Worm (Caenorhabditis elegans): ENCODE results near the gene fbxb-96.

Gene fbxb-96

ce11 chrII:1818300-1818699 is 31.9 kb downstream of the fbxb-96 start, which contains the start of gene fbxb-10:
Gene fbxb-10 (minus strand): TSS chrII:1818400.
- TF ChIP-seq nhr-28 (tag; optimal IDR thresholded peaks at IDR 0.05), result no peak
- no peak for TF ChIP-seq fkh-2 (tag; optimal IDR thresholded peaks at IDR 0.05)
- no peak for TF ChIP-seq zag-1 (tag; optimal IDR thresholded peaks at IDR 0.05)
- no peak for TF ChIP-seq lin-39 (tag; optimal IDR thresholded peaks at IDR 0.05)
- no peak for TF ChIP-seq nhr-77 (tag; optimal IDR thresholded peaks at IDR 0.05)
- no peak for TF ChIP-seq R02D3.7 (tag; optimal IDR thresholded peaks at IDR 0.05)
- no peak for TF ChIP-seq eor-1 (tag; optimal IDR thresholded peaks at IDR 0.05)
- no peak for TF ChIP-seq lsy-12 (tag; optimal IDR thresholded peaks at IDR 0.05)
- no peak for TF ChIP-seq nhr-67 (tag; optimal IDR thresholded peaks at IDR 0.05)
- TF ChIP-seq nhr-23 (tag; optimal IDR thresholded peaks at IDR 0.05), result no peak
- TF ChIP-seq ama-1 (optimal IDR thresholded peaks at IDR 0.05), result no peak
- TF ChIP-seq mml-1 (tag; optimal IDR thresholded peaks at IDR 0.05), result no peak

DNA sequence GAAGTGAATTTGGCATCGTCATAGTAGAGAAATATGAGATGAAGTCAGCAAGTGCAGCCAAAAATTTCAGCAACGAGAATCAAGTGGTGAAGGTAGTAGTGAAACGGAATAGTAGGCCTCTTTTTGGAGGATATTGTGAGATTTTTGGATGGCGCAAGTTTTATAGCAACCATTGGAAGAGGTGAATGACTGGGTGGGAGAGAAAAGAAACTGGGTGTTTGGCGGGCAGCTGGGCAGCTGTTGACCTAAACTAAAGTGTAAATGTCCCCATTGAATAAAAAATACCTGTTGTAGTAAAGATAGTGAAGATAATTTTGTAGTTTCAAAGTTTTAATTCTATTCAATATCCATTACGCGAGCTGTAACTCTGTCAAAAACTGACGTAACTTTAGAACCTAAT is 34.1 kb downstream of the fbxb-96 start:
- TF ChIP-seq unc-62 (GFP tag; optimal IDR thresholded peaks at IDR 0.05) (no peak), nhr-76 (tag; optimal IDR thresholded peaks at IDR 0.05) (no peak), nhr-77 (tag; optimal IDR thresholded peaks at IDR 0.05) (no peak), zag-1 (tag; optimal IDR thresholded peaks at IDR 0.05) (no peak), ceh-82 (tag; optimal IDR thresholded peaks at IDR 0.05) (no peak), aly-2 (tag; optimal IDR thresholded peaks at IDR 0.05) (no peak), ceh-16 (tag; optimal IDR thresholded peaks at IDR 0.05) (no peak), nhr-237 (tag; optimal IDR thresholded peaks at IDR 0.05) (no peak), nhr-23 (tag; optimal IDR thresholded peaks at IDR 0.05) (no peak), nhr-28 (tag; optimal IDR thresholded peaks at IDR 0.05) (no peak), pqm-1 (tag; optimal IDR thresholded peaks at IDR 0.05) (no peak), daf-12 (tag; optimal IDR thresholded peaks at IDR 0.05) (no peak), egl-27 (tag; optimal IDR thresholded peaks at IDR 0.05) (no peak), ceh-9 (tag; optimal IDR thresholded peaks at IDR 0.05) (no peak)

DNA sequence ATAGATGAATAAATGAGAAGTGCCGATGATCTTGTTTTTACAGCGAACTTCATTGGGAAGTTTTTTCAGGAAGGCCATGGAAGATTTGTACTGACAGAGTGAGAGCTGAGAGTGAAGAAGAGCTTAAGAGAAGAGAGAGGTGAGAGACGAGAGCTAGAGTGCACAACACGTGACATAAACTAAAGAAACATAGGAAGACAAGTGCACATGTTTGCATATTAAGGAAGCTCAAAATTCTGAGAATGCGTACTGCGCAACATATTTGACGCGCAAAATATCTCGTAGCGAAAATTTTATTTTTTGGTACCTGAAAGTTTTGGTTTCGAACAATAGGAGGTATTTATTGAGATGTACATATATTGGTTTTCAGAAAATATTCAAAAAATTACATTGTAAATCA is 42.0 kb downstream of the fbxb-96 start, which contains the start of gene C08F1.8:
Gene C08F1.8, minus strand, starts transcription at position 101 of the 400 bp plus-strand sequence.
- TF ChIP-seq mdl-1 (tag; optimal IDR thresholded peaks at IDR 0.05) (no peak), nhr-28 (tag; optimal IDR thresholded peaks at IDR 0.05) (no peak), nhr-25 (tag; optimal IDR thresholded peaks at IDR 0.05) (no peak), nhr-77 (tag; optimal IDR thresholded peaks at IDR 0.05) (no peak), lsy-12 (tag; optimal IDR thresholded peaks at IDR 0.05) (no peak), ceh-16 (tag; optimal IDR thresholded peaks at IDR 0.05) (no peak)

DNA sequence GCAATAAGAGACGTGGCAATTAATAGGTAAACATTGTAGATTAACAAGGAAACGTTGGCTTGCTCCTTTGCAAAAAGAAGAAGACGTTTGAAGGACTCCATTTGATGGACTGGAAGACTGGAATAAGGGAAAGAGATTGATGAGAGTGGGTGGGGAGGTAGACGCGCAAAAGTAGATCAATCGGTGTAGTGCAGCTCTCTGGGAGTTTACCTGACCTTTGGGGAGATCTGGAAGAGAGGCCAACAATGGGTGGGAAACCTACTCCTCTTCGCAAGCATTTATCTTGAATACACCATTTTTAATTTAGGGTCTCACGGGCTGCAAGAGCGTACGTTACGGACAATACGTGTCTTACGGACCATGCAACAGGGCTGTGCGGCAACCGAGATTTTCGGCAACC is 43.8 kb downstream of the fbxb-96 start, which contains the start of gene C08F1.12:
Gene C08F1.12, minus strand, starts transcription at position 101 of the 400 bp plus-strand sequence.
- no peak for TF ChIP-seq nhr-237 (tag; optimal IDR thresholded peaks at IDR 0.05)
- no peak for TF ChIP-seq hmg-11 (tag; optimal IDR thresholded peaks at IDR 0.05)
- TF ChIP-seq nhr-11 (tag; optimal IDR thresholded peaks at IDR 0.05), result no peak
- TF ChIP-seq lsy-12 (tag; optimal IDR thresholded peaks at IDR 0.05), result no peak
- TF ChIP-seq fkh-2 (tag; optimal IDR thresholded peaks at IDR 0.05), result no peak
- TF ChIP-seq egl-5 (tag; optimal IDR thresholded peaks at IDR 0.05), result no peak
- no peak for TF ChIP-seq jun-1 (tag; optimal IDR thresholded peaks at IDR 0.05)
- TF ChIP-seq pha-4 (tag; optimal IDR thresholded peaks at IDR 0.05), result no peak
- no peak for TF ChIP-seq nhr-76 (tag; optimal IDR thresholded peaks at IDR 0.05)
- no peak for TF ChIP-seq eor-1 (tag; optimal IDR thresholded peaks at IDR 0.05)
- TF ChIP-seq egl-27 (tag; optimal IDR thresholded peaks at IDR 0.05), result no peak
- no peak for TF ChIP-seq fos-1 (tag; optimal IDR thresholded peaks at IDR 0.05)
- TF ChIP-seq ztf-11 (tag; optimal IDR thresholded peaks at IDR 0.05), result no peak
- no peak for TF ChIP-seq zag-1 (tag; optimal IDR thresholded peaks at IDR 0.05)
- TF ChIP-seq nfya-1 (tag; optimal IDR thresholded peaks at IDR 0.05; ENCODE audit: insufficient read depth), result no peak
- no peak for TF ChIP-seq ceh-28 (tag; optimal IDR thresholded peaks at IDR 0.05)
- TF ChIP-seq nhr-43 (tag; optimal IDR thresholded peaks at IDR 0.05; ENCODE audit: poor library complexity, severe bottlenecking), result no peak
- TF ChIP-seq elt-3 (tag; optimal IDR thresholded peaks at IDR 0.05), result no peak
